Worm (Caenorhabditis elegans): ENCODE data around the gene egal-1.

Gene egal-1

ce11 chrIV:5778342-5778741 lies 46.3 kb upstream of the egal-1 start (continued):
- no peak for TF ChIP-seq Y116A8C.19 (tag; optimal IDR thresholded peaks at IDR 0.05; ENCODE audit: borderline replicate concordance)
- peak; percentile 82 for TF ChIP-seq nhr-90 (tag; optimal IDR thresholded peaks at IDR 0.05; ENCODE audit: poor library complexity)
- TF ChIP-seq hlh-17 (GFP tag; optimal IDR thresholded peaks at IDR 0.05; ENCODE audit: borderline replicate concordance) = no peak
- no peak for TF ChIP-seq irx-1 (tag; optimal IDR thresholded peaks at IDR 0.05)
- TF ChIP-seq nhr-47 (tag; optimal IDR thresholded peaks at IDR 0.05) = peak; percentile 49
- TF ChIP-seq unc-30 (tag; optimal IDR thresholded peaks at IDR 0.05) = no peak
- peak; percentile 52 for TF ChIP-seq elt-2 (tag; optimal IDR thresholded peaks at IDR 0.05)

ce11 chrIV:5779537-5779936 lies 45.1 kb upstream of the egal-1 start:
- peak; percentile 5 for TF ChIP-seq nhr-71 (tag; optimal IDR thresholded peaks at IDR 0.05)
- no peak for TF ChIP-seq egl-13 (tag; optimal IDR thresholded peaks at IDR 0.05)
- TF ChIP-seq lin-39 (tag; optimal IDR thresholded peaks at IDR 0.05) = no peak
- TF ChIP-seq nhr-85 (tag) = peak; percentile 64
- TF ChIP-seq elt-3 (tag; optimal IDR thresholded peaks at IDR 0.05) = no peak

- TF ChIP-seq lin-39 (tag; optimal IDR thresholded peaks at IDR 0.05) (no peak), blmp-1 (tag; optimal IDR thresholded peaks at IDR 0.05) (peak; percentile 49), nhr-71 (tag; optimal IDR thresholded peaks at IDR 0.05) (peak; percentile 63), ama-1 (optimal IDR thresholded peaks at IDR 0.05) (no peak), nhr-20 (tag; optimal IDR thresholded peaks at IDR 0.05) (peak; percentile 60), elt-3 (tag; optimal IDR thresholded peaks at IDR 0.05) (peak in 2 of 6 experiments; percentile 37 to 72), pag-3 (tag; optimal IDR thresholded peaks at IDR 0.05; ENCODE audit: borderline replicate concordance, insufficient read depth) (no peak), nhr-85 (tag) (peak; percentile 65)
Measured at ce11 chrIV:5780234-5780788, 44.3 kb upstream of the egal-1 start.

- TF ChIP-seq aha-1 (tag; optimal IDR thresholded peaks at IDR 0.05) = no peak
- no peak for TF ChIP-seq mab-9 (GFP tag; IDR thresholded peaks at IDR 0.05)
- no peak for TF ChIP-seq mef-2 (tag; optimal IDR thresholded peaks at IDR 0.05)
- TF ChIP-seq lin-15B (tag; optimal IDR thresholded peaks at IDR 0.05) = no peak
- no peak for TF ChIP-seq sptf-1 (tag; optimal IDR thresholded peaks at IDR 0.05)
- no peak for TF ChIP-seq ces-1 (GFP tag; optimal IDR thresholded peaks at IDR 0.05)
- TF ChIP-seq unc-98 (GFP tag; IDR thresholded peaks at IDR 0.05) = no peak
- TF ChIP-seq pqm-1 (tag; optimal IDR thresholded peaks at IDR 0.05) = no peak
- TF ChIP-seq unc-130 (tag; optimal IDR thresholded peaks at IDR 0.05) = no peak
- no peak for TF ChIP-seq jun-1 (tag; optimal IDR thresholded peaks at IDR 0.05)
- TF ChIP-seq lsy-2 (tag; optimal IDR thresholded peaks at IDR 0.05) = no peak
- TF ChIP-seq nhr-71 (tag; optimal IDR thresholded peaks at IDR 0.05) = no peak
- TF ChIP-seq ztf-4 (tag; optimal IDR thresholded peaks at IDR 0.05) = no peak
- TF ChIP-seq sox-4 (tag; optimal IDR thresholded peaks at IDR 0.05) = no peak
- no peak for TF ChIP-seq snu-23 (GFP tag; optimal IDR thresholded peaks at IDR 0.05)
- no peak for TF ChIP-seq lin-35 (GFP tag; optimal IDR thresholded peaks at IDR 0.05)
- no peak for TF ChIP-seq nhr-28 (tag; optimal IDR thresholded peaks at IDR 0.05)
Measured at ce11 chrIV:5783675-5784074, 40.9 kb upstream of the egal-1 start.

- no peak for TF ChIP-seq swsn-7 (tag; optimal IDR thresholded peaks at IDR 0.05)
- TF ChIP-seq Y116A8C.19 (tag; optimal IDR thresholded peaks at IDR 0.05; ENCODE audit: borderline replicate concordance) = no peak
- TF ChIP-seq nhr-19 (GFP tag; conservative IDR thresholded peaks at IDR 0.05) = no peak
- TF ChIP-seq unc-62 (GFP tag; optimal IDR thresholded peaks at IDR 0.05) = no peak
- TF ChIP-seq egl-27 (tag; optimal IDR thresholded peaks at IDR 0.05) = no peak
- no peak for TF ChIP-seq unc-130 (tag; optimal IDR thresholded peaks at IDR 0.05)
- TF ChIP-seq fkh-4 (tag; optimal IDR thresholded peaks at IDR 0.05; ENCODE audit: borderline replicate concordance) = no peak
- TF ChIP-seq mef-2 (tag; optimal IDR thresholded peaks at IDR 0.05) = no peak
- no peak for TF ChIP-seq unc-30 (tag; optimal IDR thresholded peaks at IDR 0.05)
- no peak for TF ChIP-seq xbp-1 (tag; optimal IDR thresholded peaks at IDR 0.05)
Measured at ce11 chrIV:5790993-5791392, 33.6 kb upstream of the egal-1 start, which contains the start of gene C31H1.2. Gene C31H1.2 (plus strand): TSS chrIV:5791293.
